Worm (Caenorhabditis elegans) whole organism, late embryonic: ENCODE results near the gene cyp-34A7.

Source experiments
- C08G9.2 ChIP-seq: sonication (generic microtip); optimal IDR thresholded peaks from 2 replicates; lab custom pipeline; 2016; ENCODE audit warnings: mild to moderate bottlenecking, missing genetic modification characterization, moderate library complexity, missing compliant biosample characterization
- C38D4.7 ChIP-seq: fragments of 200-800 bp; sonication (Bioruptor generic); optimal IDR thresholded peaks from 2 replicates; lab custom pipeline; 2018; ENCODE audit warnings: mild to moderate bottlenecking, missing genetic modification characterization, moderate library complexity, missing compliant biosample characterization
- K02D7.2 ChIP-seq: sonication (generic microtip); optimal IDR thresholded peaks from 2 replicates; lab custom pipeline; 2017; ENCODE audit warnings: mild to moderate bottlenecking, missing genetic modification characterization, missing compliant biosample characterization
- T23F11.4 ChIP-seq: fragments of 200-800 bp; sonication (Bioruptor generic); optimal IDR thresholded peaks from 2 replicates; lab custom pipeline; 2018; ENCODE audit warnings: mild to moderate bottlenecking, missing genetic modification characterization, missing compliant biosample characterization
- ahr-1 ChIP-seq: sonication (generic microtip); optimal IDR thresholded peaks from 2 replicates; lab custom pipeline; 2016; ENCODE audit warnings: missing genetic modification characterization, missing compliant biosample characterization
- ama-1 ChIP-seq: fragments of 150-350 bp; optimal IDR thresholded peaks from 2 replicates; lab custom pipeline; 2014
- ceh-22 ChIP-seq: sonication (generic microtip); optimal IDR thresholded peaks from 2 replicates; lab custom pipeline; 2017; ENCODE audit warnings: missing biosample characterization, missing genetic modification characterization
- ceh-30 ChIP-seq: fragments of 150-350 bp; optimal IDR thresholded peaks from 2 replicates; lab custom pipeline; 2014; ENCODE audit warnings: missing biosample characterization, missing genetic modification characterization
- ceh-34 ChIP-seq: sonication (generic microtip); optimal IDR thresholded peaks from 2 replicates; lab custom pipeline; 2016; ENCODE audit warnings: mild to moderate bottlenecking, missing genetic modification characterization, missing compliant biosample characterization
- ceh-45 ChIP-seq: fragments of 200-800 bp; sonication (Bioruptor generic); IDR thresholded peaks from 2 replicates; pipeline ENCODE4 v1.3.6; 2022; ENCODE audit warnings: missing genetic modification reagents, missing genetic modification characterization, missing compliant biosample characterization
- ceh-6 ChIP-seq: fragments of 200-800 bp; sonication (Bioruptor generic); optimal IDR thresholded peaks from 2 replicates; lab custom pipeline; 2018; ENCODE audit warnings: mild to moderate bottlenecking, missing genetic modification characterization, missing compliant biosample characterization
- ceh-9 ChIP-seq: sonication (generic microtip); optimal IDR thresholded peaks from 2 replicates; lab custom pipeline; 2016; ENCODE audit warnings: mild to moderate bottlenecking, missing genetic modification characterization, inconsistent platforms, missing compliant biosample characterization
- che-1 ChIP-seq: sonication (generic microtip); optimal IDR thresholded peaks from 2 replicates; lab custom pipeline; 2016; ENCODE audit warnings: mild to moderate bottlenecking, missing genetic modification characterization, missing compliant biosample characterization
- ets-4 ChIP-seq: sonication (generic microtip); optimal IDR thresholded peaks from 2 replicates; lab custom pipeline; 2016; ENCODE audit warnings: missing genetic modification characterization, missing compliant biosample characterization
- eyg-1 ChIP-seq: sonication (generic microtip); optimal IDR thresholded peaks from 2 replicates; lab custom pipeline; 2016; ENCODE audit warnings: missing genotype, missing genetic modification characterization, missing compliant biosample characterization
- fax-1 ChIP-seq: sonication (generic microtip); optimal IDR thresholded peaks from 2 replicates; lab custom pipeline; 2016; ENCODE audit warnings: missing genotype, missing genetic modification characterization, missing compliant biosample characterization
- hlh-13 ChIP-seq: fragments of 200-800 bp; sonication (Bioruptor generic); optimal IDR thresholded peaks from 2 replicates; lab custom pipeline; 2018; ENCODE audit warnings: mild to moderate bottlenecking, missing genetic modification characterization, missing compliant biosample characterization
- hlh-15 ChIP-seq: sonication (generic microtip); optimal IDR thresholded peaks from 2 replicates; lab custom pipeline; 2016; ENCODE audit warnings: missing genetic modification characterization, missing compliant biosample characterization
- hlh-30 ChIP-seq: sonication (generic microtip); optimal IDR thresholded peaks from 2 replicates; lab custom pipeline; 2017; ENCODE audit warnings: antibody characterized with exemption, missing genetic modification characterization, missing compliant biosample characterization; ENCODE audit not compliant: insufficient read depth
- hlh-6 ChIP-seq: sonication (generic microtip); optimal IDR thresholded peaks from 2 replicates; lab custom pipeline; 2016; ENCODE audit warnings: missing genotype, missing genetic modification characterization, missing compliant biosample characterization
- mec-3 ChIP-seq: sonication (generic microtip); optimal IDR thresholded peaks from 2 replicates; lab custom pipeline; 2016; ENCODE audit warnings: borderline replicate concordance, missing genetic modification characterization, missing compliant biosample characterization
- nhr-11 ChIP-seq: fragments of 150-350 bp; optimal IDR thresholded peaks from 2 replicates; lab custom pipeline; 2014; ENCODE audit warnings: missing biosample characterization, missing genetic modification characterization
- nhr-232 ChIP-seq: sonication (generic microtip); optimal IDR thresholded peaks from 2 replicates; lab custom pipeline; 2016; ENCODE audit warnings: missing genetic modification characterization, missing compliant biosample characterization
- pat-9 ChIP-seq: fragments of 200-800 bp; sonication (Bioruptor generic); optimal IDR thresholded peaks from 2 replicates; lab custom pipeline; 2018; ENCODE audit warnings: mild to moderate bottlenecking, missing genetic modification characterization, moderate library complexity, missing compliant biosample characterization
- pax-1 ChIP-seq: fragments of 150-350 bp; optimal IDR thresholded peaks from 2 replicates; lab custom pipeline; 2014; ENCODE audit warnings: missing biosample characterization, missing genetic modification characterization
- pqm-1 ChIP-seq: sonication (generic microtip); optimal IDR thresholded peaks from 2 replicates; lab custom pipeline; 2016; ENCODE audit warnings: missing genetic modification characterization, missing compliant biosample characterization
- pros-1 ChIP-seq: fragments of 150-350 bp; optimal IDR thresholded peaks from 2 replicates; lab custom pipeline; 2014; ENCODE audit warnings: missing biosample characterization, missing genetic modification reagents, missing genetic modification characterization
- ref-2 ChIP-seq: sonication (generic microtip); optimal IDR thresholded peaks from 2 replicates; lab custom pipeline; 2016; ENCODE audit warnings: missing genetic modification characterization, missing compliant biosample characterization
- rnt-1 ChIP-seq: sonication (generic microtip); optimal IDR thresholded peaks from 2 replicates; lab custom pipeline; 2016; ENCODE audit warnings: missing genetic modification characterization, missing compliant biosample characterization
- sox-4 ChIP-seq: sonication (generic microtip); optimal IDR thresholded peaks from 2 replicates; lab custom pipeline; 2017; ENCODE audit warnings: mild to moderate bottlenecking, missing genetic modification characterization, inconsistent platforms, missing compliant biosample characterization
- tbx-2 ChIP-seq: sonication (generic microtip); optimal IDR thresholded peaks from 2 replicates; lab custom pipeline; 2016; ENCODE audit warnings: missing genetic modification characterization, missing compliant biosample characterization
- unc-3 ChIP-seq, 2 experiments: fragments of 200-800 bp in 1 of 2; sonication (Bioruptor generic) in 1 of 2; sonication (generic microtip) in 1 of 2; conservative IDR thresholded peaks in 1 of 2; optimal IDR thresholded peaks in 1 of 2; 2 replicates each; pipeline versions ENCODE4 v1.3.6 to Lab custom; 2016 to 2022; ENCODE audit warnings: missing compliant biosample characterization in 2 of 2, missing genetic modification characterization in 2 of 2, missing genetic modification reagents in 1 of 2
- unc-42 ChIP-seq: sonication (generic microtip); optimal IDR thresholded peaks from 2 replicates; lab custom pipeline; 2016; ENCODE audit warnings: missing genotype, missing genetic modification characterization, missing compliant biosample characterization
- unc-55 ChIP-seq: sonication (generic microtip); optimal IDR thresholded peaks from 2 replicates; lab custom pipeline; 2017; ENCODE audit warnings: missing biosample characterization, missing genetic modification reagents, missing genetic modification characterization
- unc-86 ChIP-seq: sonication (generic microtip); optimal IDR thresholded peaks from 2 replicates; lab custom pipeline; 2016; ENCODE audit warnings: missing genetic modification characterization, missing compliant biosample characterization
- ztf-16 ChIP-seq: sonication (generic microtip); optimal IDR thresholded peaks from 2 replicates; lab custom pipeline; 2017; ENCODE audit warnings: missing genetic modification characterization, missing compliant biosample characterization

cyp-34A7 gene

DNA sequence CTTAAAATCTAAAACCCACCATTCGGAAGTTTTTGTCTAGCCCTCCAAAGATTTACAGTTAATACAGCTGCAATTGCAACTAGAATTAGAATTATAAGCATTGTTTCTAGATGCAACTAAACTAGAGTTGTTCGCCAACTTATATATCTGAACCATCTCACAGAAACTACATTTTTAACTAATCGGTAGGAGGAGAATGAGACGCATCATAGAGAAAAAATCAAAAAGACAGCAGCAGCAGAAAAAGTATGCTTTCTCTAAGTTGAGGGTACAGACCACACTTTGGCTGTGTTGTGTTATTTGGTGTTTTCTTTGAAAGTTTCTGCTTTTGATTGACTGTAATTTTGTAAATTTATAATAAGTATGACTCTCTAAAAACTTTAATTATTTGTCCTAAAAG lies at the start of gene cyp-34A7:
Gene cyp-34A7, minus strand, starts transcription at position 101 of the 400 bp plus-strand sequence.
- TF ChIP-seq ztf-16: no peak
- no peak for TF ChIP-seq nhr-232 (tag; lab: Kevin White, UChicago)

DNA sequence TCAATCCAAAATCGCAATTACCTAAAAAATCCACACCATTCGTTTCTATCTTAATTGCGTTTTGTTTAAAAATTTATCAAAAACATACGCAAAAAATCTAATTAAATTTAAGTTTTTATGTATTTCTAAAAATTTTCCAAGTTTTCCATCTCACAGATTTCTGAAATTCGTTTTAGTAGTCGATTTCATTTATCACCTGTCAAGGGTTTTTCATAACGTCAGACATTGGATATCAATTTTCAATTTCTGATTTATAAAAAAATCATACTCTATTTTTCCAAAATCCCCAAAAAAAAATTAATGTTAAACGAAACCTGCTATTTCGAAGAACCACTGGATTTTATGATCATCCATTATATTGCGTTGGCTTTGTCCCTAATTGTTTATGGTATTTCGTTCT lies 46.6 kb upstream of the cyp-34A7 start, which contains the start of gene srh-4:
Gene srh-4, plus strand, starts transcription at position 301 of the 400 bp plus-strand sequence.
- no peak for TF ChIP-seq ref-2
- TF ChIP-seq ceh-22 (tag; lab: Kevin White, UChicago): no peak

DNA sequence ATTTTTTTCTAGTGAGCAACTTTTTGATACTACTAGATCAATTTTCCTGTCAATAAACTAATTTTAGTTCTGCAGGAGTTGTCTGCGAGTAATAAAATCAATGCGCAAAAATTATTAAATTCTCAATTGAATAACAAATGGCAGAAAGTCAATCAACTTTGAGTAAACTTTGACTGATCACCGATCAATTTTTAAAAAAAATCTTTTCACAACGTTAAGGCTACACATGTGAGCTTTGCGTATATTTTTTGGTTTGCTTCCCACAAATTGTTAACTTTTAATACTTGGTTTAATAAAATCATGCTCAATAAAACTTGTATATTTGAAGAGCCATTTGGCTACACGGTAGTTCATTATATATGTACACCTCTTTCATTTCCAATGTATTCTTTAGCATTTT lies 44.3 kb upstream of the cyp-34A7 start, which contains the start of gene srh-7:
Gene srh-7, plus strand, starts transcription at position 301 of the 400 bp plus-strand sequence.
- no peak for TF ChIP-seq ama-1 (lab: Kevin White, UChicago)

DNA sequence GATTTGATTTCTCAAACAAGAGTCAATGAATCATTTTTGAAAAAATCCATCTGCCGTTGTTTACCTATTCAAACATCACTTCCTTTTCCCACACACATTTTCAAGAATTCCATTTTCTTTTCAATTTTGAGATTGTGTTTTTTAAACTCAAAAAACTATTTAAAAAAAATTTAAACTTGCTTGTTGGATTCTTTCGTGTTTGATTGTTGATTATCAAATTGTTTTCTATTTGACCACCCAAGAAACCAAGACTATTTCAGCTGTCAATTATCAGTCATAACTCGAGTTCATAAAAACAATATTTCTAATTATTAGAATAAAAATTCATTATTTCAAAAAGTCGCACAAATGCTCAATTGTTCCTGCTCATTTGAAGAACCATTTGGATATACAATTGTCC lies 41.6 kb upstream of the cyp-34A7 start, which contains the start of gene srh-8:
Gene srh-8, plus strand, starts transcription at position 301 of the 400 bp plus-strand sequence.
- no peak for TF ChIP-seq eyg-1 (tag; lab: Kevin White, UChicago)
- no peak for TF ChIP-seq pax-1 (tag; lab: Kevin White, UChicago)
- no peak for TF ChIP-seq hlh-13
- no peak for TF ChIP-seq fax-1 (tag; lab: Kevin White, UChicago)
- no peak for TF ChIP-seq ceh-30 (tag; lab: Kevin White, UChicago)

DNA sequence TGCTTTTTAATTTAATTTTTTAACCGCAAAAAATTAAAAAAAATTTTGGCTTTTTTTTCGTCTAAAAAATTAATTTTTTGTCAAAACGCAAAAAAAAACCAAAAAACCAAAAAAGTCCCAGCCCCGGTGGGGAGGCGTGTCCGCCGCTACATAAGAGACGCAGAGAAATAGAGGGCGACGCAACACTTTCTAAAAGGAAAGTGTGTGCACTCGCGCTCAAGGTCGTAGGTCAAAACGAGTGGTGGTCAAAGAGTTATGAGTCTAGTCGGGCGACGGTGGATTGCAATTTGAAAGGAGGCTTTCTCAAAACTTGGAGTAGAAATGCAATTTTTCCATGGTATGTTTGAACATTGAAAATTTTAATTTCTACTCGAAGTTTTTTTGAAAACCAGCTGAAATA lies 41.0 kb upstream of the cyp-34A7 start:
- no peak for TF ChIP-seq hlh-15 (tag; lab: Kevin White, UChicago)
- no peak for TF ChIP-seq unc-42 (tag; lab: Kevin White, UChicago)
- TF ChIP-seq ahr-1 (tag; lab: Kevin White, UChicago): no peak
- TF ChIP-seq ceh-9 (tag; lab: Kevin White, UChicago): no peak
- no peak for TF ChIP-seq pat-9 (tag; lab: Kevin White, UChicago)
- TF ChIP-seq unc-55 (GFP tag; lab: Kevin White, UChicago): no peak
- no peak for TF ChIP-seq ceh-6
- no peak for TF ChIP-seq pax-1 (tag; lab: Kevin White, UChicago)
- no peak for TF ChIP-seq rnt-1 (tag; lab: Kevin White, UChicago)
- no peak for TF ChIP-seq T23F11.4 (GFP tag; lab: Kevin White, UChicago)
- no peak for TF ChIP-seq hlh-30 (tag; lab: Kevin White, UChicago)
- TF ChIP-seq hlh-6 (tag; lab: Kevin White, UChicago): no peak
- no peak for TF ChIP-seq nhr-11 (tag; lab: Kevin White, UChicago)
- TF ChIP-seq ceh-22 (tag; lab: Kevin White, UChicago): no peak
- no peak for TF ChIP-seq C38D4.7 (GFP tag; lab: Kevin White, UChicago)
- no peak for TF ChIP-seq unc-86 (tag; lab: Kevin White, UChicago)
- TF ChIP-seq ceh-30 (tag; lab: Kevin White, UChicago): no peak

DNA sequence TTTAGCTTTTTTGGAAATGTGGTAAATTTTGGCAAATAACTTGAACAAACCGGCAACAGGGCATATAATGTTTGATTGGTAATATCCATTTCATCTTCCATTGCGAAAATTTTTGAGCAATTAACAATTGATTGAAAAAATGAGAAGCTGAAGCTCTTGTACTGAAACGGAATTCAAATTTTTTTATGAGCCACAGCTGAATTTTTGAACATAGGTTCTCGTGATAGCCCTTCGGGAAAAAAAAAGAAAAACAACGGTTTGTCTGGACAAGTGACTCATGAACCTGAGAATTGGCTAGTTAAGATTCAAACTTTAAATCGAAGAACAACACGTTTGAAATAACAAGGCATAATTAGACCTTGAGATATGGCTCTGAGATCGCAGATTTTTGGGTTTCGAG lies 32.2 kb upstream of the cyp-34A7 start, which contains the start of gene srx-62:
Gene srx-62, minus strand, starts transcription at position 101 of the 400 bp plus-strand sequence.
- TF ChIP-seq pros-1: no peak
- no peak for TF ChIP-seq sox-4 (tag; lab: Kevin White, UChicago)
- no peak for TF ChIP-seq unc-86 (tag; lab: Kevin White, UChicago)
- no peak for TF ChIP-seq ceh-45
- TF ChIP-seq mec-3: no peak
- no peak for TF ChIP-seq ets-4 (tag; lab: Kevin White, UChicago)
- TF ChIP-seq ceh-34 (tag; lab: Kevin White, UChicago): no peak
- TF ChIP-seq C08G9.2 (tag; lab: Kevin White, UChicago): no peak
- no peak for TF ChIP-seq K02D7.2 (tag; lab: Kevin White, UChicago)
- no peak for TF ChIP-seq tbx-2 (tag; lab: Kevin White, UChicago)
- no peak for TF ChIP-seq rnt-1 (tag; lab: Kevin White, UChicago)
- no peak for TF ChIP-seq pqm-1 (tag; lab: Kevin White, UChicago)
- no peak for TF ChIP-seq pax-1 (tag; lab: Kevin White, UChicago)
- no peak for TF ChIP-seq unc-3 (GFP tag; conservative IDR thresholded peaks at IDR 0.05; lab: Robert Waterston, UW)
- TF ChIP-seq unc-3 (tag; optimal IDR thresholded peaks at IDR 0.05; lab: Kevin White, UChicago): no peak
- no peak for TF ChIP-seq che-1 (tag; lab: Kevin White, UChicago)
- no peak for TF ChIP-seq unc-42 (tag; lab: Kevin White, UChicago)
- no peak for TF ChIP-seq ama-1 (lab: Kevin White, UChicago)
